Worm (Caenorhabditis elegans) whole organism, L4/young adult: ENCODE results near the gene tth-1.
A peak's percentile ranks its signal among the peaks of the same experiment; 100 is the strongest.

ENCODE experiments used
- W03F9.2 ChIP-seq: fragments of 150-350 bp; optimal IDR thresholded peaks from 2 replicates; lab custom pipeline; 2014; ENCODE audit warnings: missing biosample characterization, missing genetic modification characterization
- dao-5 ChIP-seq: sonication (generic microtip); optimal IDR thresholded peaks from 2 replicates; lab custom pipeline; 2016; ENCODE audit warnings: missing genotype, missing genetic modification characterization, moderate library complexity, missing compliant biosample characterization
- him-1 ChIP-seq: sonication (generic microtip); optimal IDR thresholded peaks from 2 replicates; lab custom pipeline; 2016; ENCODE audit warnings: missing genotype, missing genetic modification reagents, missing genetic modification characterization, missing compliant biosample characterization

Gene tth-1

ce11 chrX:8406815-8407214 lies 16.7 kb downstream of the tth-1 start:
- TF ChIP-seq W03F9.2 = no peak
- no peak for TF ChIP-seq him-1
- TF ChIP-seq dao-5 (tag; lab: Kevin White, UChicago) = no peak

ce11 chrX:8404308-8405085 lies 19.0 kb downstream of the tth-1 start:
- TF ChIP-seq dao-5 (tag; lab: Kevin White, UChicago) (peak; percentile 93), W03F9.2 (peak; percentile 63), him-1 (peak; percentile 93)

ce11 chrX:8394279-8394678 lies 29.3 kb downstream of the tth-1 start:
- no peak for TF ChIP-seq him-1
- TF ChIP-seq dao-5 (tag; lab: Kevin White, UChicago) = no peak
- TF ChIP-seq W03F9.2 = no peak

ce11 chrX:8392539-8392996 lies 31.0 kb downstream of the tth-1 start, which contains the start of gene wrk-1:
wrk-1 (minus strand) TSS chrX:8392589.
- no peak for TF ChIP-seq W03F9.2
- no peak for TF ChIP-seq dao-5 (tag; lab: Kevin White, UChicago)
- TF ChIP-seq him-1 = no peak

- no peak for TF ChIP-seq him-1
- TF ChIP-seq W03F9.2 = no peak
Measured at ce11 chrX:8391505-8391904, 32.0 kb downstream of the tth-1 start.

- no peak for TF ChIP-seq him-1
- no peak for TF ChIP-seq W03F9.2
Measured at ce11 chrX:8390508-8390907, 33.0 kb downstream of the tth-1 start.

- TF ChIP-seq him-1 (peak; percentile 53), dao-5 (tag; lab: Kevin White, UChicago) (no peak), W03F9.2 (no peak)
Measured at ce11 chrX:8386068-8386851, 37.3 kb downstream of the tth-1 start.

ce11 chrX:8384642-8385181 lies 38.8 kb downstream of the tth-1 start, which contains the start of gene F41D9.2:
F41D9.2 (minus strand) TSS chrX:8384945.
- TF ChIP-seq him-1 = no peak
- TF ChIP-seq dao-5 (tag; lab: Kevin White, UChicago) = no peak
- no peak for TF ChIP-seq W03F9.2

- no peak for TF ChIP-seq dao-5 (tag; lab: Kevin White, UChicago)
- no peak for TF ChIP-seq W03F9.2
- no peak for TF ChIP-seq him-1
Measured at ce11 chrX:8381651-8382050, 41.9 kb downstream of the tth-1 start.

ce11 chrX:8378312-8378711 lies 45.2 kb downstream of the tth-1 start, which contains the start of gene tbc-18:
tbc-18 (plus strand) TSS chrX:8378557.
- TF ChIP-seq W03F9.2 (peak; percentile 53), him-1 (peak; percentile 50), dao-5 (tag; lab: Kevin White, UChicago) (no peak)
